Fruit fly (Drosophila melanogaster): ENCODE results near the gene CG17896.

The CG17896 gene

DNA sequence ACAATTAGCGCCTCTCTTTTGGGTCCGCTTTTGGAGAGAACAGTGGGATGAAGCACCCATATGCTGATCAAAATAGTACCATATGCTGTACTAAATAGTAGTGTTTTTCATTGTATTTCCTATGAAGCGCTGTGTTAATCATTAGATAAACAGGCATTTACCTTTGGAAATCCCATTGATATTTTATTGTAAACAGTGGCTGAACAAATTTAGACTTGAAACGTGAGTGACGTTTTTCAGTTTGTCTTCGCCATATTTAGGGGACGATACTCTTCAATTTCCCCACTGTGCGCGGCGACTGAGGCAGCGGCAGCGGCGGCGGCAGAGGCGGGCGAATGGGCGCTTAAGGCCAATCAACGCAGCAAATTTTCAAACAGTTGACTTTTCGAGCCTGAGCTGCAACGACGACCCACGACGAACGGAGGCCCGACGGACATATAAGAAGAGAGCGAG lies 6.3 kb upstream of the CG17896 start (continued):
- TF ChIP-seq Mes4 (GFP tag; optimal IDR thresholded peaks at IDR 0.05) (peak; percentile 70), CG2116 (GFP tag; optimal IDR thresholded peaks at IDR 0.05) (peak; percentile 38), scrt (GFP tag; optimal IDR thresholded peaks at IDR 0.05) (peak; percentile 79), dati (GFP tag; IDR thresholded peaks at IDR 0.05) (no peak), CG13296 (GFP tag; optimal IDR thresholded peaks at IDR 0.05) (peak; percentile 94), ftz-f1 (GFP tag; optimal IDR thresholded peaks at IDR 0.05) (peak; percentile 29), hth (optimal IDR thresholded peaks at IDR 0.05) (no peak), z (GFP tag; IDR thresholded peaks at IDR 0.05) (no peak), Spps (tag; optimal IDR thresholded peaks at IDR 0.05) (peak; percentile 20), ato (GFP tag; IDR thresholded peaks at IDR 0.05; ENCODE audit: partially characterized antibody) (no peak), run (tag; optimal IDR thresholded peaks at IDR 0.05) (peak; percentile 75), esg (GFP tag; conservative IDR thresholded peaks at IDR 0.05) (peak; percentile 23; the same call in 1 of the 2 replicates), Ets97D (GFP tag; optimal IDR thresholded peaks at IDR 0.05) (peak; percentile 9), CG11456 (GFP tag; IDR thresholded peaks at IDR 0.05) (peak; percentile 62; the same call in 1 of the 3 replicates), CG13775 (GFP tag; optimal IDR thresholded peaks at IDR 0.05) (peak; percentile 74), lbe (GFP tag; optimal IDR thresholded peaks at IDR 0.05) (peak; percentile 24), disco-r (GFP tag; optimal IDR thresholded peaks at IDR 0.05) (peak; percentile 66), wor (GFP tag; IDR thresholded peaks at IDR 0.05) (peak; percentile 46; the same call in 1 of the 2 replicates), CG13287 (GFP tag; IDR thresholded peaks at IDR 0.05; ENCODE audit: partially characterized antibody) (peak; percentile 18), HmgZ (tag; optimal IDR thresholded peaks at IDR 0.05) (peak; percentile 92), CG4707 (GFP tag; optimal IDR thresholded peaks at IDR 0.05) (peak; percentile 97), ATbp (GFP tag; optimal IDR thresholded peaks at IDR 0.05) (peak; percentile 85), stwl (tag; optimal IDR thresholded peaks at IDR 0.05) (no peak), mirr (GFP tag; optimal IDR thresholded peaks at IDR 0.05) (peak; percentile 80), sd (tag; optimal IDR thresholded peaks at IDR 0.05) (no peak), CG2889 (GFP tag; IDR thresholded peaks at IDR 0.05) (0 out of 3 replicates have a peak, but pooled peaks have one; percentile 54), gt (GFP tag; IDR thresholded peaks at IDR 0.05) (no peak), Bgb (GFP tag; IDR thresholded peaks at IDR 0.05; ENCODE audit: partially characterized antibody) (no peak; the same call in 1 of the 2 replicates), CG8281 (tag; optimal IDR thresholded peaks at IDR 0.05) (peak; percentile 65), CG7928 (GFP tag; optimal IDR thresholded peaks at IDR 0.05) (peak; percentile 47), CG18476 (GFP tag; optimal IDR thresholded peaks at IDR 0.05) (peak; percentile 78), CG31224 (GFP tag; IDR thresholded peaks at IDR 0.05) (peak; percentile 44; the same call in 1 of the 2 replicates), CG8924 (tag; optimal IDR thresholded peaks at IDR 0.05) (peak; percentile 86), so (GFP tag; IDR thresholded peaks at IDR 0.05) (peak; percentile 85; the same call in 2 of the 3 replicates), Dfd (GFP tag; optimal IDR thresholded peaks at IDR 0.05) (no peak), CG9609 (GFP tag; optimal IDR thresholded peaks at IDR 0.05) (peak; percentile 74), E2f2 (GFP tag; IDR thresholded peaks at IDR 0.05) (peak; percentile 59; the same call in 1 of the 2 replicates), shn (GFP tag; optimal IDR thresholded peaks at IDR 0.05) (peak; percentile 90), CG3407 (GFP tag; optimal IDR thresholded peaks at IDR 0.05) (peak; percentile 71), ash1 (GFP tag; optimal IDR thresholded peaks at IDR 0.05) (peak; percentile 10), CG1024 (GFP tag; IDR thresholded peaks at IDR 0.05) (no peak), crc (GFP tag; optimal IDR thresholded peaks at IDR 0.05) (peak; percentile 67), CG4328 (GFP tag; optimal IDR thresholded peaks at IDR 0.05) (peak; percentile 81), ase (GFP tag; IDR thresholded peaks at IDR 0.05) (peak; percentile 43; the same call in 1 of the 3 replicates), MTF-1 (GFP tag; optimal IDR thresholded peaks at IDR 0.05; ENCODE audit: borderline replicate concordance) (peak; percentile 61), Hsf (GFP tag; optimal IDR thresholded peaks at IDR 0.05) (peak; percentile 68), Eip74EF (GFP tag; optimal IDR thresholded peaks at IDR 0.05) (peak in 1 of 2 experiments; percentile 84), H2.0 (GFP tag; IDR thresholded peaks at IDR 0.05) (peak; percentile 21; the same call in 1 of the 2 replicates), Tbp (GFP tag; optimal IDR thresholded peaks at IDR 0.05) (no peak), Chrac-16 (GFP tag; optimal IDR thresholded peaks at IDR 0.05) (peak; percentile 51)

All from whole organism, embryonic.